Worm (Caenorhabditis elegans): ENCODE measurements around the gene ZK154.4.
A peak's percentile ranks its signal among the peaks of the same experiment; 100 is the strongest.

The ZK154.4 gene

ce11 chrX:7798248-7799020, 16.2 kb upstream of the ZK154.4 start, which contains the start of gene adm-4:
adm-4 (minus strand) TSS chrX:7798298.
- no peak for TF ChIP-seq dmd-8 (GFP tag; IDR thresholded peaks at IDR 0.05)
- peak; percentile 77 for TF ChIP-seq php-3 (GFP tag; IDR thresholded peaks at IDR 0.05)
- TF ChIP-seq cey-2 (tag; optimal IDR thresholded peaks at IDR 0.05; ENCODE audit: borderline replicate concordance, insufficient read depth), result no peak
- TF ChIP-seq daf-16 (GFP tag; optimal IDR thresholded peaks at IDR 0.05), result no peak
- peak; percentile 73 for TF ChIP-seq daf-16 (tag; optimal IDR thresholded peaks at IDR 0.05)
- no peak for TF ChIP-seq ZK337.2 (GFP tag; IDR thresholded peaks at IDR 0.05)
- peak; percentile 15 for TF ChIP-seq nhr-28 (tag; optimal IDR thresholded peaks at IDR 0.05)
- peak; percentile 15 for TF ChIP-seq dpl-1 (GFP tag; optimal IDR thresholded peaks at IDR 0.05)
- peak; percentile 27 for TF ChIP-seq hlh-30 (tag; optimal IDR thresholded peaks at IDR 0.05; ENCODE audit: insufficient read depth)
- TF ChIP-seq sdz-12 (GFP tag; optimal IDR thresholded peaks at IDR 0.05), result no peak
- TF ChIP-seq hmg-1.1 (GFP tag; IDR thresholded peaks at IDR 0.05), result 0 out of 2 replicates have a peak, but pooled peaks have one; percentile 25
- no peak for TF ChIP-seq hlh-11 (tag; optimal IDR thresholded peaks at IDR 0.05)
- peak; percentile 15 for TF ChIP-seq duxl-1 (tag; optimal IDR thresholded peaks at IDR 0.05; ENCODE audit: poor library complexity)
- TF ChIP-seq lsy-2 (tag; optimal IDR thresholded peaks at IDR 0.05), result no peak
- TF ChIP-seq egl-43 (GFP tag; IDR thresholded peaks at IDR 0.05), result no peak
- peak; percentile 36 for TF ChIP-seq ztf-7 (tag; optimal IDR thresholded peaks at IDR 0.05)
- TF ChIP-seq mep-1 (tag; optimal IDR thresholded peaks at IDR 0.05), result peak; percentile 36
- TF ChIP-seq aha-1 (tag), result peak; percentile 27
- peak; percentile 97 for TF ChIP-seq mes-2 (tag; optimal IDR thresholded peaks at IDR 0.05; ENCODE audit: poor library complexity, severe bottlenecking)
- TF ChIP-seq mdl-1 (tag; optimal IDR thresholded peaks at IDR 0.05), result no peak
- peak; percentile 39 for TF ChIP-seq rbr-2 (tag; optimal IDR thresholded peaks at IDR 0.05)
- TF ChIP-seq aly-2 (tag; optimal IDR thresholded peaks at IDR 0.05), result no peak
- peak in 1 of 2 experiments; percentile 79 for TF ChIP-seq hif-1 (tag; optimal IDR thresholded peaks at IDR 0.05)
- TF ChIP-seq nhr-102 (tag; optimal IDR thresholded peaks at IDR 0.05), result peak; percentile 12
- peak; percentile 28; the same call in 1 of the 2 replicates for TF ChIP-seq madf-9 (GFP tag; conservative IDR thresholded peaks at IDR 0.05)

- TF ChIP-seq ceh-62 (tag; optimal IDR thresholded peaks at IDR 0.05) (no peak), ceh-20 (GFP tag; IDR thresholded peaks at IDR 0.05) (peak; percentile 40; the same call in 1 of the 2 replicates), ztf-7 (tag; optimal IDR thresholded peaks at IDR 0.05) (peak; percentile 7), F44E2.7 (GFP tag; IDR thresholded peaks at IDR 0.05) (no peak), T26A8.4 (GFP tag; IDR thresholded peaks at IDR 0.05) (peak; percentile 86), dpl-1 (GFP tag; optimal IDR thresholded peaks at IDR 0.05) (peak; percentile 26), php-3 (GFP tag; IDR thresholded peaks at IDR 0.05) (no peak), ceh-28 (tag; optimal IDR thresholded peaks at IDR 0.05) (no peak), aha-1 (tag) (no peak), ceh-32 (tag; optimal IDR thresholded peaks at IDR 0.05; ENCODE audit: poor library complexity) (no peak), egl-43 (GFP tag; IDR thresholded peaks at IDR 0.05) (peak; percentile 90), hlh-11 (tag; optimal IDR thresholded peaks at IDR 0.05) (peak; percentile 49), spr-3 (GFP tag; optimal IDR thresholded peaks at IDR 0.05) (peak; percentile 24), ama-1 (optimal IDR thresholded peaks at IDR 0.05) (no peak), nhr-25 (tag; optimal IDR thresholded peaks at IDR 0.05; ENCODE audit: borderline replicate concordance, insufficient read depth) (peak; percentile 1), mxl-2 (GFP tag; conservative IDR thresholded peaks at IDR 0.05) (no peak), lin-38 (GFP tag; IDR thresholded peaks at IDR 0.05) (no peak), T20F7.1 (GFP tag; optimal IDR thresholded peaks at IDR 0.05) (no peak), aly-2 (tag; optimal IDR thresholded peaks at IDR 0.05) (no peak), dmd-6 (GFP tag; IDR thresholded peaks at IDR 0.05) (peak; percentile 48; the same call in 1 of the 2 replicates), zip-11 (GFP tag; IDR thresholded peaks at IDR 0.05) (no peak), daf-12 (tag; optimal IDR thresholded peaks at IDR 0.05) (no peak), lin-15B (tag; optimal IDR thresholded peaks at IDR 0.05) (no peak), hlh-30 (tag; optimal IDR thresholded peaks at IDR 0.05; ENCODE audit: insufficient read depth) (peak; percentile 48), nhr-28 (tag; optimal IDR thresholded peaks at IDR 0.05) (peak; percentile 30), zip-2 (tag; optimal IDR thresholded peaks at IDR 0.05) (no peak), dmd-8 (GFP tag; IDR thresholded peaks at IDR 0.05) (peak; percentile 83), ctbp-1 (GFP tag; IDR thresholded peaks at IDR 0.05) (peak; percentile 83), mes-2 (tag; optimal IDR thresholded peaks at IDR 0.05; ENCODE audit: poor library complexity, severe bottlenecking) (peak; percentile 46), F10B5.3 (tag; optimal IDR thresholded peaks at IDR 0.05) (peak; percentile 34), zfp-3 (GFP tag; conservative IDR thresholded peaks at IDR 0.05) (0 out of 2 replicates have a peak, but pooled peaks have one; percentile 25), set-16 (GFP tag; IDR thresholded peaks at IDR 0.05) (no peak)
Measured at ce11 chrX:7794306-7794743, 12.1 kb upstream of the ZK154.4 start.

Measured in whole organism, L4 larva.